Fruit fly (Drosophila melanogaster) whole organism, pupa: ENCODE results near the gene CG5641.

Experiments used
- CG10348 ChIP-seq: fragments of 200-800 bp; sonication (Bioruptor generic); IDR thresholded peaks from 2 replicates; pipeline ENCODE4 v1.3.6; 2022; ENCODE audit warnings: missing biosample characterization, missing genetic modification characterization
- CG14655 ChIP-seq: fragments of 200-800 bp; sonication (Bioruptor generic); optimal IDR thresholded peaks from 3 replicates; lab custom pipeline; 2017; ENCODE audit warnings: mild to moderate bottlenecking, missing biosample characterization, missing genetic modification reagents, missing genetic modification characterization
- CG15710 ChIP-seq: fragments of 200-800 bp; sonication (Bioruptor generic); optimal IDR thresholded peaks from 2 replicates; lab custom pipeline; 2018; ENCODE audit warnings: missing biosample characterization, mild to moderate bottlenecking, missing genetic modification characterization, moderate library complexity
- CG8159 ChIP-seq: fragments of 200-800 bp; sonication (Bioruptor generic); optimal IDR thresholded peaks from 3 replicates; lab custom pipeline; 2018; ENCODE audit warnings: missing biosample characterization, mild to moderate bottlenecking, missing genetic modification characterization, moderate library complexity
- CG9948 ChIP-seq: fragments of 200-800 bp; sonication (Bioruptor generic); optimal IDR thresholded peaks from 2 replicates; lab custom pipeline; 2018; ENCODE audit warnings: missing biosample characterization, mild to moderate bottlenecking, missing genetic modification characterization, moderate library complexity
- EcR ChIP-seq: fragments of 200-800 bp; sonication (Bioruptor generic); optimal IDR thresholded peaks from 3 replicates; lab custom pipeline; 2019; ENCODE audit warnings: missing biosample characterization, missing genetic modification characterization, mild to moderate bottlenecking, moderate library complexity, missing genetic modification reagents
- rn ChIP-seq: fragments of 200-800 bp; sonication (Bioruptor generic); IDR thresholded peaks from 2 replicates; pipeline ENCODE4 v1.3.6; 2022; ENCODE audit warnings: missing biosample characterization, missing genetic modification characterization

- TF ChIP-seq EcR (GFP tag; lab: Kevin White, UChicago), result peak; percentile 77
- TF ChIP-seq CG8159 (tag; lab: Kevin White, UChicago), result no peak
- TF ChIP-seq CG10348, result no peak
- no peak for TF ChIP-seq rn (GFP tag; lab: Robert Waterston, UW)
- no peak for TF ChIP-seq CG14655 (GFP tag; lab: Kevin White, UChicago)
- TF ChIP-seq CG15710 (tag; lab: Kevin White, UChicago), result no peak
- no peak for TF ChIP-seq CG9948 (tag; lab: Kevin White, UChicago)
These were observed 25.4 kb upstream of the CG5641 start for dm6 chr3R:12454492-12454891.
